Fruit fly (Drosophila melanogaster): Measurements from ENCODE around the gene ppk10.
A peak's percentile ranks its signal among the peaks of the same experiment; 100 is the strongest.

Gene ppk10

dm6 chr2L:10474268-10474678 lies 22.1 kb upstream of the ppk10 start, which contains the start of gene RluA-1 (continued):
- TF ChIP-seq CG14667 (GFP tag; IDR thresholded peaks at IDR 0.05) (peak; percentile 99), jigr1 (GFP tag; IDR thresholded peaks at IDR 0.05) (peak; percentile 94), CG1647 (GFP tag; optimal IDR thresholded peaks at IDR 0.05) (peak; percentile 96), sim (GFP tag; IDR thresholded peaks at IDR 0.05) (peak; percentile 99), sc (optimal IDR thresholded peaks at IDR 0.05) (no peak), sc (GFP tag; optimal IDR thresholded peaks at IDR 0.05) (peak; percentile 99), CG7271 (tag; optimal IDR thresholded peaks at IDR 0.05) (peak; percentile 99), Chrac-16 (GFP tag; optimal IDR thresholded peaks at IDR 0.05) (peak; percentile 99), gce (GFP tag; IDR thresholded peaks at IDR 0.05) (peak; percentile 100), CG13296 (GFP tag; optimal IDR thresholded peaks at IDR 0.05) (peak; percentile 99), Doc3 (GFP tag; IDR thresholded peaks at IDR 0.05; ENCODE audit: partially characterized antibody) (peak; percentile 56; the same call in 2 of the 3 replicates), sob (GFP tag; IDR thresholded peaks at IDR 0.05) (peak; percentile 100), CG6854 (GFP tag; optimal IDR thresholded peaks at IDR 0.05) (peak; percentile 98), CG12659 (GFP tag; optimal IDR thresholded peaks at IDR 0.05) (peak; percentile 100), NfI (GFP tag; optimal IDR thresholded peaks at IDR 0.05) (peak; percentile 99), ranshi (GFP tag; IDR thresholded peaks at IDR 0.05) (peak; percentile 93; the same call in 1 of the 2 replicates), TFAM (GFP tag; optimal IDR thresholded peaks at IDR 0.05) (peak; percentile 95), bigmax (GFP tag; optimal IDR thresholded peaks at IDR 0.05) (peak; percentile 80), pnt (GFP tag; optimal IDR thresholded peaks at IDR 0.05) (peak; percentile 91), CHES-1-like (GFP tag; optimal IDR thresholded peaks at IDR 0.05) (peak; percentile 89), CG14860 (GFP tag; IDR thresholded peaks at IDR 0.05; ENCODE audit: partially characterized antibody) (peak; percentile 75), gcm (GFP tag; optimal IDR thresholded peaks at IDR 0.05) (peak; percentile 100), CG15601 (tag; optimal IDR thresholded peaks at IDR 0.05) (peak; percentile 99), HLH4C (GFP tag; IDR thresholded peaks at IDR 0.05; ENCODE audit: partially characterized antibody) (peak; percentile 58), CkIIα-i1 (GFP tag; IDR thresholded peaks at IDR 0.05) (no peak), tap (tag; optimal IDR thresholded peaks at IDR 0.05) (peak; percentile 99), ewg (GFP tag; optimal IDR thresholded peaks at IDR 0.05) (peak; percentile 99), cwo (GFP tag; optimal IDR thresholded peaks at IDR 0.05) (peak; percentile 98), CG18011 (GFP tag; optimal IDR thresholded peaks at IDR 0.05) (peak; percentile 92), CG11247 (GFP tag; IDR thresholded peaks at IDR 0.05) (peak; percentile 99), Neu2 (GFP tag; optimal IDR thresholded peaks at IDR 0.05; ENCODE audit: borderline replicate concordance) (no peak), CG7556 (GFP tag; optimal IDR thresholded peaks at IDR 0.05) (peak; percentile 99), Awh (GFP tag; IDR thresholded peaks at IDR 0.05) (peak; percentile 100), CG4328 (GFP tag; optimal IDR thresholded peaks at IDR 0.05) (peak; percentile 98), tgo (GFP tag; IDR thresholded peaks at IDR 0.05) (peak; percentile 100), crc (GFP tag; optimal IDR thresholded peaks at IDR 0.05) (peak; percentile 38), tx (GFP tag; optimal IDR thresholded peaks at IDR 0.05) (peak; percentile 92), Sry-δ (GFP tag; optimal IDR thresholded peaks at IDR 0.05) (peak; percentile 55), CG4360 (GFP tag; IDR thresholded peaks at IDR 0.05) (peak; percentile 94), CG11085 (GFP tag; IDR thresholded peaks at IDR 0.05) (peak; percentile 98), cas (GFP tag; IDR thresholded peaks at IDR 0.05) (peak; percentile 94), MTF-1 (GFP tag; optimal IDR thresholded peaks at IDR 0.05; ENCODE audit: borderline replicate concordance) (peak; percentile 99), tup (GFP tag; optimal IDR thresholded peaks at IDR 0.05) (peak; percentile 97), CG16863 (GFP tag; optimal IDR thresholded peaks at IDR 0.05) (peak; percentile 91), bsh (GFP tag; optimal IDR thresholded peaks at IDR 0.05) (peak; percentile 94 to 100), CG16813 (GFP tag; IDR thresholded peaks at IDR 0.05; ENCODE audit: partially characterized antibody) (no peak; the same call in none of the 3 replicates), CG10147 (GFP tag; optimal IDR thresholded peaks at IDR 0.05) (peak; percentile 98), al (GFP tag; IDR thresholded peaks at IDR 0.05) (peak; percentile 93), phol (tag; optimal IDR thresholded peaks at IDR 0.05) (peak; percentile 99), CG15073 (GFP tag; optimal IDR thresholded peaks at IDR 0.05) (peak; percentile 91)

All from whole organism, embryonic.